Fruit fly (Drosophila melanogaster): Measurements from ENCODE around the gene Cyp304a1.

Cyp304a1 gene

DNA sequence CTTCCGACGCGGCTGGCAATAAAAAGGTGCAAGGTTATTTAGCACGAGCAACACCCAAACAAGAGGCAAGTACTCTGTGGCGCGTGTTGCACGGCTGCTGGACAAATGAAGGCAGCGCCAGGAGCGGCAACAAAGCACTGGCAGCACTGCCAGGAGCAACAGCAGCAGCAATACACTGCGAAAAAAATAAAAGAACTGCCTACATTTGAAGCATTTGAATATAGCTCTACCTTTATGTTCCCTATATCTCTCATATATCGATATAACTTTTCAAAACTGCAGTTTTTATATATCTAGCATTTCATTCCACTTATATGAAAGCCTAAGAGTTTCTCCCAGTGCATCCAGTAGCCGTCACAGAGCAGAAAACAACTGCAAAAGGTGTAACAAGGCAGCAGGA, 6.2 kb upstream of the Cyp304a1 start (continued):
- TF ChIP-seq Sox15 (GFP tag; optimal IDR thresholded peaks at IDR 0.05) (no peak), CG6792 (GFP tag; optimal IDR thresholded peaks at IDR 0.05) (peak; percentile 0), ss (GFP tag; optimal IDR thresholded peaks at IDR 0.05) (no peak), CG1621 (tag; optimal IDR thresholded peaks at IDR 0.05) (no peak), CG11902 (GFP tag; optimal IDR thresholded peaks at IDR 0.05) (no peak), Hr4 (GFP tag; optimal IDR thresholded peaks at IDR 0.05) (peak; percentile 24), Hr39 (GFP tag; optimal IDR thresholded peaks at IDR 0.05) (peak; percentile 35), CG9139 (GFP tag; optimal IDR thresholded peaks at IDR 0.05) (no peak), vri (GFP tag; optimal IDR thresholded peaks at IDR 0.05) (no peak), CG8632 (GFP tag; optimal IDR thresholded peaks at IDR 0.05) (no peak), CG6854 (GFP tag; optimal IDR thresholded peaks at IDR 0.05) (no peak), Hr38 (GFP tag; optimal IDR thresholded peaks at IDR 0.05) (no peak), fd59A (GFP tag; optimal IDR thresholded peaks at IDR 0.05) (peak; percentile 10), topi (GFP tag; optimal IDR thresholded peaks at IDR 0.05) (peak; percentile 26), net (GFP tag; optimal IDR thresholded peaks at IDR 0.05) (no peak), CG4318 (GFP tag; optimal IDR thresholded peaks at IDR 0.05) (no peak), salr (GFP tag; optimal IDR thresholded peaks at IDR 0.05) (no peak), CG15336 (GFP tag; IDR thresholded peaks at IDR 0.05) (no peak), Ets21C (GFP tag; optimal IDR thresholded peaks at IDR 0.05) (peak; percentile 6)

DNA sequence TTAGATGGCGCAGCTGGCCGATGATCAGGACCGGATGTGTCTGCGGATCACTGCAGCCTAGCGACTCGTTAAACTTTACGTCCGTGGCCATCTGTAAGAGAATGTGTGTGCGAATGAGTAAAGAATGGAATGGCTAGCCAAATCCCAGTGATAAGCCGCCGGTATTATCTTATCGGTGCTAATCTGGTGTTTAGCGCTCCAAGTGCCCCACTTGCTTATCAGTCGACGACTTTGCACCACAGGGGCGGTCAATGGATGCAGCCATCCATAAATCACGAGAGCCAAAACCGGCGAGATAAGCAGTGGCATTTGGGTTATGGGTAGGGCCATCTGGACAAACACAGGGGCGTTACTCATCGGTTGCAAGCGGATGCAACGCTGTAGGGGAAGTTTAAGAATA, 3.4 kb upstream of the Cyp304a1 start:
- TF ChIP-seq svp (GFP tag) (peak; percentile 98), Blimp-1 (GFP tag; optimal IDR thresholded peaks at IDR 0.05) (no peak), Eip78C (GFP tag) (peak; percentile 46), vri (GFP tag; optimal IDR thresholded peaks at IDR 0.05) (peak; percentile 31)

DNA sequence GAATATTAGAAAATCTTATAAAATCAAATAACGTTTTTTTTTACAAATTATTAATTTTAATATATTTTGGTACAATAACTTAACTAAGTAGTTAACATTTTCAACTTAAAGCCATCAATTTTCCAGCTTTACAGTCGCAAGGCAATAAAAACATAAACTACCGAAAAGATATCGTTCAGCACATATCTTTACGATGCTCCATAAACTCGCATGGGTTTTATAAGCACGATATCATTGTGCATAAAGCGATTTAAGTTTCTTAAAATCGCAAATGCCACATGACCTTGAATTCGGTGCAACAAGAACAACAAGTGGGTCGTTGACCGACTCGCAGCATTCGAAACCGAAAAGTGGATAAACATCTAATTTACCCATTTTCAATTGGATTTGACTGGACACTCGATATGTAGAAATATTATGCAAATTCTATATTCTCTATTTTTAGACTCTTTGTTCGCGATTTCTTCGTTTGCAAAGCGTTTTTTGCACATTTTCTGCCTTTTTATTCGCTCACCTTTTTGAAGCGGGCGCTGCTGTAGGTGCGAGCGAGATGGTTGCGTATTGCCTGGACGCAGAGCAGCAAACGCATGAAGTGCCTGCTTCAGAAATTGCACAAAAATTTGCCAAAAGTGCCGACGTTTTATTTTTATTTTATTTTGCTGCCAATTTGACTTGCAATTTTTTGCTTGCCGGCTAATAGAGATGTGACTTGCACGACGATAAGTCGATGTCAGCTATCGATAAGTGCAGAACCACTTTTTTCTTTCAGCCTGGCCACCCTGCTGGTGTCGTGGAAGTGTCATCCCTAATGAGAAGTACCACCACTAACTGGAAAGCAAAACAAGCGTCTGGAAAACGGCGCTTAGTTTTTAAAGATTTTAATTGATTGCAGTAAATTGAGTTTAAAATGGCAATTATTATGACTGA, 2.4 kb upstream of the Cyp304a1 start, which contains the start of gene Spc25:
Gene Spc25, plus strand, starts transcription at position 817 of the 927 bp plus-strand sequence.
- TF ChIP-seq ss (GFP tag; optimal IDR thresholded peaks at IDR 0.05) (no peak), CG10669 (GFP tag; optimal IDR thresholded peaks at IDR 0.05) (no peak), CG31627 (GFP tag; optimal IDR thresholded peaks at IDR 0.05) (peak; percentile 71), svp (GFP tag) (peak; percentile 79), CG8119 (GFP tag; IDR thresholded peaks at IDR 0.05) (no peak), CG3032 (tag; optimal IDR thresholded peaks at IDR 0.05) (no peak), topi (GFP tag; optimal IDR thresholded peaks at IDR 0.05) (peak; percentile 37), CG15336 (GFP tag; IDR thresholded peaks at IDR 0.05) (no peak), Sox14 (GFP tag; optimal IDR thresholded peaks at IDR 0.05) (peak; percentile 76), Sox102F (GFP tag; optimal IDR thresholded peaks at IDR 0.05) (no peak), CG6792 (GFP tag; optimal IDR thresholded peaks at IDR 0.05) (peak; percentile 0), Ets21C (GFP tag; optimal IDR thresholded peaks at IDR 0.05) (peak; percentile 47), cyc (GFP tag; optimal IDR thresholded peaks at IDR 0.05) (peak; percentile 43), CG11762 (GFP tag; optimal IDR thresholded peaks at IDR 0.05; ENCODE audit: insufficient read depth) (no peak), dac (GFP tag; optimal IDR thresholded peaks at IDR 0.05) (no peak), vri (GFP tag; optimal IDR thresholded peaks at IDR 0.05) (peak; percentile 48), CG3919 (GFP tag; optimal IDR thresholded peaks at IDR 0.05) (peak; percentile 25), Eip75B (GFP tag; optimal IDR thresholded peaks at IDR 0.05) (peak; percentile 44), Hr4 (GFP tag; optimal IDR thresholded peaks at IDR 0.05) (peak; percentile 32), Ets96B (tag; optimal IDR thresholded peaks at IDR 0.05) (no peak), CG1621 (tag; optimal IDR thresholded peaks at IDR 0.05) (no peak), esn (GFP tag; optimal IDR thresholded peaks at IDR 0.05) (peak; percentile 64), Eip78C (GFP tag) (peak; percentile 49), Eip93F (GFP tag; optimal IDR thresholded peaks at IDR 0.05) (no peak), achi (GFP tag; optimal IDR thresholded peaks at IDR 0.05) (peak; percentile 17), acj6 (GFP tag; optimal IDR thresholded peaks at IDR 0.05) (peak; percentile 30), dsx (GFP tag; optimal IDR thresholded peaks at IDR 0.05; ENCODE audit: poor library complexity, severe bottlenecking) (no peak), CG6163 (GFP tag; IDR thresholded peaks at IDR 0.05) (peak; percentile 36; the same call in 2 of the 3 replicates), CG4318 (GFP tag; optimal IDR thresholded peaks at IDR 0.05) (no peak), lz (GFP tag; optimal IDR thresholded peaks at IDR 0.05) (peak; percentile 63), net (GFP tag; optimal IDR thresholded peaks at IDR 0.05) (no peak), CG7368 (GFP tag; optimal IDR thresholded peaks at IDR 0.05) (no peak), CG6854 (GFP tag; optimal IDR thresholded peaks at IDR 0.05) (no peak), CG11902 (GFP tag; optimal IDR thresholded peaks at IDR 0.05) (no peak), fd59A (GFP tag; optimal IDR thresholded peaks at IDR 0.05) (no peak), CG9139 (GFP tag; optimal IDR thresholded peaks at IDR 0.05) (no peak), salr (GFP tag; optimal IDR thresholded peaks at IDR 0.05) (no peak), Sox15 (GFP tag; optimal IDR thresholded peaks at IDR 0.05) (no peak), Smox (GFP tag; optimal IDR thresholded peaks at IDR 0.05) (peak; percentile 29)

All from whole organism, prepupa.